Worm (Caenorhabditis elegans): Measurements from ENCODE around the gene dnj-1.

- TF ChIP-seq lin-32 (GFP tag; optimal IDR thresholded peaks at IDR 0.05) (no peak), lin-13 (tag; optimal IDR thresholded peaks at IDR 0.05) (no peak), snpc-4 (tag; optimal IDR thresholded peaks at IDR 0.05) (no peak), nhr-237 (tag; optimal IDR thresholded peaks at IDR 0.05) (no peak), blmp-1 (tag; optimal IDR thresholded peaks at IDR 0.05) (no peak), unc-120 (tag; optimal IDR thresholded peaks at IDR 0.05; ENCODE audit: poor library complexity, severe bottlenecking) (no peak), elt-1 (tag; optimal IDR thresholded peaks at IDR 0.05; ENCODE audit: borderline replicate concordance, insufficient read depth) (no peak), pha-4 (tag; optimal IDR thresholded peaks at IDR 0.05) (no peak), mep-1 (tag; optimal IDR thresholded peaks at IDR 0.05) (no peak), elt-3 (tag; optimal IDR thresholded peaks at IDR 0.05) (no peak)
These were observed 25.7 kb upstream of the dnj-1 start, which contains the start of gene gtl-2 for ce11 chrIV:11273151-11273550.

All from whole organism, mixed stage, embryonic.